Worm (Caenorhabditis elegans): ENCODE data around the gene F28F9.2.

Gene F28F9.2

DNA sequence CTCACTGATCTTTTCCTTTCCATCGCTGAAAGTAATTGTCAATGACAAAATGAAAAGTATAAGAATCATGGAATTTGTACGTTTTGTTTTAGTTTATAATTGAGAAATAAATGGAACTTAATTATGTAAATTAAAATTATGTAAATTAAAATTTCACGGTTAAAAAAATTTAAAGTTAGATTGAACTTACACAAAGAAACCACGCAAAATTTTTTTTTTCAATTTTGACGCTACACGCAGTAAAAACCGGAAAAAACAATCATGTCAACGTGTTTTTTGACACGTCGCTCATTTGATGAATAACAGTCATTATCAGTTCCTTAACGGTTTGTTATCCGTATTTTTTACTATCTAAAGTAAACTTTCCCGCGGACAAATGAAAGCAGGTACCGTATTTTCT, 41.6 kb downstream of the F28F9.2 start, which contains the start of the genes F37C4.8 and oac-23:
Gene F37C4.8, minus strand, starts transcription at position 101 of the 400 bp plus-strand sequence.
Gene oac-23, plus strand, starts transcription at position 323 of the 400 bp plus-strand sequence.
- TF ChIP-seq nhr-12 (tag; optimal IDR thresholded peaks at IDR 0.05) = no peak
- no peak for TF ChIP-seq sma-3 (GFP tag; optimal IDR thresholded peaks at IDR 0.05)
- TF ChIP-seq lsy-2 (tag; optimal IDR thresholded peaks at IDR 0.05) = no peak
- TF ChIP-seq sem-4 (tag; optimal IDR thresholded peaks at IDR 0.05) = no peak
- no peak for TF ChIP-seq F13H6.1 (tag; optimal IDR thresholded peaks at IDR 0.05)

DNA sequence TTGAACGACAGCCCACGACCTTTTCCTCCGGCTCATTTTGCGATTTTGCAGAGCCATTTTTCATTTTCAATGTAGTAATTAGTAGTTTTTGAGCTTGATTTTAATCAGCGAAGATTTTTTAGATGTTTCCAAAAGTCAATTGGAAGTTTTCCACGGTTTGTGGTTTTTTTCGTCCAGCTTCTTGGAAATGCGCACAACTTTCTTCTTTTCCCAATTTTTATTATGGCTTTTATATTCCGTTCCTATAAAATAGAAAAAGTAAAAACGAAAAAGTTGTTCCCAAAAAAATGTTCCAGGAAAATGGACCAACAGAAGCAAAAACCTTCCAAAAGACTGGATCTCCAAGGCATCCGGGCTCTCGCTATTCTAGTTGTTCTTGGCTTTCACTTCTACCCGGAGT, 45.8 kb downstream of the F28F9.2 start, which contains the start of gene oac-22:
Gene oac-22, plus strand, starts transcription at position 301 of the 400 bp plus-strand sequence.
- no peak for TF ChIP-seq nhr-6 (tag; optimal IDR thresholded peaks at IDR 0.05)
- TF ChIP-seq ceh-16 (tag; optimal IDR thresholded peaks at IDR 0.05) = no peak
- TF ChIP-seq Y55F3AM.14 (GFP tag; optimal IDR thresholded peaks at IDR 0.05) = no peak
- no peak for TF ChIP-seq sma-3 (GFP tag; optimal IDR thresholded peaks at IDR 0.05)
- TF ChIP-seq nhr-237 (tag; optimal IDR thresholded peaks at IDR 0.05) = no peak
- no peak for TF ChIP-seq skn-1 (tag; optimal IDR thresholded peaks at IDR 0.05)
- no peak for TF ChIP-seq fos-1 (tag; optimal IDR thresholded peaks at IDR 0.05)
- no peak for TF ChIP-seq nhr-11 (tag; optimal IDR thresholded peaks at IDR 0.05)
- no peak for TF ChIP-seq zag-1 (tag; optimal IDR thresholded peaks at IDR 0.05)
- TF ChIP-seq unc-55 (GFP tag; optimal IDR thresholded peaks at IDR 0.05) = no peak
- TF ChIP-seq ztf-1 (GFP tag; conservative IDR thresholded peaks at IDR 0.05) = no peak
- no peak for TF ChIP-seq dmd-4 (tag; optimal IDR thresholded peaks at IDR 0.05)
- no peak for TF ChIP-seq peb-1 (tag; optimal IDR thresholded peaks at IDR 0.05)
- TF ChIP-seq elt-1 (tag; optimal IDR thresholded peaks at IDR 0.05) = no peak
- TF ChIP-seq crh-2 (tag; optimal IDR thresholded peaks at IDR 0.05) = no peak
- TF ChIP-seq nhr-129 (tag; optimal IDR thresholded peaks at IDR 0.05) = no peak

DNA sequence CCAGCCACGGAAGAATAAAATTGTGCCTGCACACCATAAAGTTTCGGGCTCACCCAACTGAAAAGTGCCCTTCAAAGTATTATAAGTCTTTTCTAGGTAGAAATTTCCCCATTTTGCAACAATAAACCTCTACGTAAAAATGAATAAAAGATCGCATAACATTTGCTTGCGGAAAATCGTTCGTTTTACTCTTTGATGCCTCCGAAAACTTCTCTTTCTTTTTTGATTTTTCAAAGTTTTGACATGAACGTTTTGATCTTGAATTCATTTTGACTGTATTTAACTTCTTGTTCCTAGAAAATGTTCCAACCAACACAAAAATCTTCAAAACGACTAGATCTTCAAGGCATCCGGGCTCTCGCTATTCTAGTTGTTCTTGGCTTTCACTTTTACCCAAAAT, 49.4 kb downstream of the F28F9.2 start, which contains the start of gene oac-21:
Gene oac-21, plus strand, starts transcription at position 301 of the 400 bp plus-strand sequence.
- TF ChIP-seq aly-2 (tag; optimal IDR thresholded peaks at IDR 0.05) (no peak), nhr-25 (tag; optimal IDR thresholded peaks at IDR 0.05) (no peak), crh-2 (tag; optimal IDR thresholded peaks at IDR 0.05) (no peak), ZK546.5 (tag; optimal IDR thresholded peaks at IDR 0.05) (no peak), nhr-237 (tag; optimal IDR thresholded peaks at IDR 0.05) (no peak), snpc-4 (tag; optimal IDR thresholded peaks at IDR 0.05) (no peak), C34F6.9 (tag; optimal IDR thresholded peaks at IDR 0.05) (no peak), elt-3 (tag; optimal IDR thresholded peaks at IDR 0.05) (no peak), ztf-11 (tag; optimal IDR thresholded peaks at IDR 0.05) (no peak), ztf-4 (tag; optimal IDR thresholded peaks at IDR 0.05) (no peak), skn-1 (tag; optimal IDR thresholded peaks at IDR 0.05) (no peak), sma-3 (GFP tag; optimal IDR thresholded peaks at IDR 0.05) (no peak), ceh-16 (tag; optimal IDR thresholded peaks at IDR 0.05) (no peak), mbf-1 (tag; optimal IDR thresholded peaks at IDR 0.05) (no peak)
